Fruit fly (Drosophila melanogaster) whole organism, embryonic: ENCODE results near the gene CG12948.

Experiments
- CG10274 ChIP-seq: fragments of 200-800 bp; sonication (Bioruptor generic); optimal IDR thresholded peaks from 3 replicates; lab custom pipeline; 2017; ENCODE audit warnings: missing biosample characterization, mild to moderate bottlenecking, missing genetic modification characterization
- CG10431 ChIP-seq: fragments of 200-800 bp; sonication (Bioruptor generic); optimal IDR thresholded peaks from 3 replicates; lab custom pipeline; 2018; ENCODE audit warnings: missing biosample characterization, mild to moderate bottlenecking, missing genetic modification characterization
- CG10959 ChIP-seq: fragments of 200-800 bp; sonication (Bioruptor generic); IDR thresholded peaks from 2 replicates; pipeline ENCODE4 v1.3.6; 2022; ENCODE audit warnings: missing biosample characterization, missing genetic modification characterization
- CG11247 ChIP-seq: fragments of 200-800 bp; sonication (Bioruptor generic); IDR thresholded peaks from 2 replicates; pipeline ENCODE4 v1.3.6; 2022; ENCODE audit warnings: missing biosample characterization, missing genetic modification characterization
- CG11504 ChIP-seq: fragments of 200-800 bp; sonication (Bioruptor generic); optimal IDR thresholded peaks from 3 replicates; lab custom pipeline; 2019; ENCODE audit warnings: missing biosample characterization, mild to moderate bottlenecking, missing genetic modification characterization, moderate library complexity
- CG11696 ChIP-seq: fragments of 200-800 bp; sonication (Bioruptor generic); IDR thresholded peaks from 2 replicates; pipeline ENCODE4 v1.3.6; 2022; ENCODE audit warnings: missing biosample characterization, missing genetic modification characterization
- CG11723 ChIP-seq: fragments of 200-800 bp; sonication (Bioruptor generic); optimal IDR thresholded peaks from 2 replicates; lab custom pipeline; 2017; ENCODE audit warnings: missing biosample characterization, mild to moderate bottlenecking, missing genetic modification characterization
- CG12071 ChIP-seq: fragments of 200-800 bp; sonication (Bioruptor generic); optimal IDR thresholded peaks from 3 replicates; lab custom pipeline; 2018; ENCODE audit warnings: missing biosample characterization, mild to moderate bottlenecking, missing genetic modification characterization
- CG12219 ChIP-seq: fragments of 200-800 bp; sonication (Bioruptor generic); optimal IDR thresholded peaks from 3 replicates; lab custom pipeline; 2018; ENCODE audit warnings: missing biosample characterization, mild to moderate bottlenecking, missing genetic modification characterization
- CG12659 ChIP-seq: fragments of 200-800 bp; sonication (Bioruptor generic); optimal IDR thresholded peaks from 3 replicates; lab custom pipeline; 2017; ENCODE audit warnings: mild to moderate bottlenecking, missing biosample characterization, missing genetic modification reagents, missing genetic modification characterization
- CG12769 ChIP-seq: fragments of 200-800 bp; sonication (Bioruptor generic); optimal IDR thresholded peaks from 2 replicates; lab custom pipeline; 2019; ENCODE audit warnings: missing biosample characterization, mild to moderate bottlenecking, missing genetic modification characterization, moderate library complexity
- CG13894 ChIP-seq: fragments of 200-800 bp; sonication (Bioruptor generic); optimal IDR thresholded peaks from 3 replicates; lab custom pipeline; 2018; ENCODE audit warnings: missing biosample characterization, mild to moderate bottlenecking, missing genetic modification characterization, moderate library complexity
- CG14050 ChIP-seq: fragments of 200-800 bp; sonication (Bioruptor generic); IDR thresholded peaks from 3 replicates; pipeline ENCODE4 v1.3.6; 2022; ENCODE audit warnings: missing biosample characterization, missing genetic modification characterization
- CG15514 ChIP-seq: fragments of 200-800 bp; sonication (Bioruptor generic); optimal IDR thresholded peaks from 3 replicates; lab custom pipeline; 2017; ENCODE audit warnings: missing biosample characterization, missing genetic modification characterization, mild to moderate bottlenecking, moderate library complexity, missing genetic modification reagents
- CG15696 ChIP-seq: fragments of 200-800 bp; sonication (Bioruptor generic); optimal IDR thresholded peaks from 2 replicates; lab custom pipeline; 2019; ENCODE audit warnings: missing biosample characterization, mild to moderate bottlenecking, missing genetic modification characterization, moderate library complexity
- CG17802 ChIP-seq: fragments of 200-800 bp; sonication (Bioruptor generic); optimal IDR thresholded peaks from 2 replicates; lab custom pipeline; 2018; ENCODE audit warnings: missing biosample characterization, mild to moderate bottlenecking, missing genetic modification characterization, moderate library complexity
- CG33557 ChIP-seq: fragments of 200-800 bp; sonication (Bioruptor generic); optimal IDR thresholded peaks from 2 replicates; lab custom pipeline; 2019; ENCODE audit warnings: missing biosample characterization, mild to moderate bottlenecking, missing genetic modification characterization, moderate library complexity
- CG7372 ChIP-seq: fragments of 200-800 bp; sonication (Bioruptor generic); IDR thresholded peaks from 2 replicates; pipeline ENCODE4 v1.3.6; 2022; ENCODE audit warnings: missing biosample characterization, missing genetic modification characterization
- CG7745 ChIP-seq: fragments of 200-800 bp; sonication (Bioruptor generic); optimal IDR thresholded peaks from 2 replicates; lab custom pipeline; 2018; ENCODE audit warnings: missing biosample characterization, mild to moderate bottlenecking, missing genetic modification characterization, moderate library complexity
- CG7928 ChIP-seq: fragments of 200-800 bp; sonication (Bioruptor generic); optimal IDR thresholded peaks from 2 replicates; lab custom pipeline; 2017; ENCODE audit warnings: missing biosample characterization, mild to moderate bottlenecking, missing genetic modification characterization
- CG7963 ChIP-seq: fragments of 200-800 bp; sonication (Bioruptor generic); IDR thresholded peaks from 3 replicates; pipeline ENCODE4 v1.3.6; 2022; ENCODE audit warnings: missing biosample characterization, missing genetic modification characterization; ENCODE audit not compliant: partially characterized antibody
- CG8388 ChIP-seq: fragments of 200-800 bp; sonication (Bioruptor generic); optimal IDR thresholded peaks from 2 replicates; lab custom pipeline; 2019; ENCODE audit warnings: missing biosample characterization, mild to moderate bottlenecking, missing genetic modification characterization, moderate library complexity
- CG8924 ChIP-seq: fragments of 200-800 bp; optimal IDR thresholded peaks from 3 replicates; lab custom pipeline; 2019; ENCODE audit warnings: missing biosample characterization, mild to moderate bottlenecking, missing genetic modification characterization, moderate library complexity
- CkIIα-i1 ChIP-seq: fragments of 200-800 bp; sonication (Bioruptor generic); IDR thresholded peaks from 2 replicates; pipeline ENCODE4 v1.3.6; 2022; ENCODE audit warnings: missing biosample characterization, missing genetic modification characterization
- Drgx ChIP-seq: fragments of 200-800 bp; sonication (Bioruptor generic); IDR thresholded peaks from 2 replicates; pipeline ENCODE4 v1.3.6; 2022; ENCODE audit warnings: missing biosample characterization, missing genetic modification characterization
- HLHmδ ChIP-seq: fragments of 200-800 bp; sonication (Bioruptor generic); optimal IDR thresholded peaks from 2 replicates; lab custom pipeline; 2018; ENCODE audit warnings: missing biosample characterization, mild to moderate bottlenecking, missing genetic modification characterization, moderate library complexity
- Hand ChIP-seq: fragments of 200-800 bp; sonication (Bioruptor generic); optimal IDR thresholded peaks from 2 replicates; lab custom pipeline; 2017; ENCODE audit warnings: mild to moderate bottlenecking, missing biosample characterization, missing genetic modification reagents, missing genetic modification characterization
- Hmr ChIP-seq: fragments of 200-800 bp; sonication (Bioruptor generic); optimal IDR thresholded peaks from 3 replicates; lab custom pipeline; 2017; ENCODE audit warnings: mild to moderate bottlenecking, missing biosample characterization, missing genetic modification reagents, missing genetic modification characterization
- NC2β ChIP-seq: fragments of 200-800 bp; sonication (Bioruptor generic); optimal IDR thresholded peaks from 2 replicates; lab custom pipeline; 2016; ENCODE audit warnings: missing biosample characterization, missing genetic modification characterization
- Oli ChIP-seq: fragments of 200-800 bp; sonication (Bioruptor generic); optimal IDR thresholded peaks from 2 replicates; lab custom pipeline; 2018; ENCODE audit warnings: missing biosample characterization, mild to moderate bottlenecking, missing genetic modification characterization, moderate library complexity
- Opbp ChIP-seq: fragments of 200-800 bp; sonication (Bioruptor generic); IDR thresholded peaks from 3 replicates; pipeline ENCODE4 v1.3.6; 2022; ENCODE audit warnings: missing biosample characterization, missing genetic modification characterization; ENCODE audit not compliant: partially characterized antibody
- Ravus ChIP-seq: fragments of 200-800 bp; sonication (Bioruptor generic); IDR thresholded peaks from 2 replicates; pipeline ENCODE4 v1.3.6; 2022; ENCODE audit warnings: missing biosample characterization, missing genetic modification characterization
- Side ChIP-seq: fragments of 200-800 bp; sonication (Bioruptor generic); optimal IDR thresholded peaks from 2 replicates; lab custom pipeline; 2016; ENCODE audit warnings: missing biosample characterization, missing genetic modification characterization
- bab2 ChIP-seq: fragments of 200-800 bp; sonication (Bioruptor generic); optimal IDR thresholded peaks from 2 replicates; lab custom pipeline; 2016; ENCODE audit warnings: missing biosample characterization, missing genetic modification characterization
- cas ChIP-seq: fragments of 200-800 bp; sonication (Bioruptor generic); IDR thresholded peaks from 2 replicates; pipeline ENCODE4 v1.3.6; 2022; ENCODE audit warnings: missing biosample characterization, missing genetic modification characterization
- dm ChIP-seq: fragments of 200-800 bp; sonication (Bioruptor generic); optimal IDR thresholded peaks from 3 replicates; lab custom pipeline; 2016; ENCODE audit warnings: missing biosample characterization, missing genetic modification characterization
- ewg ChIP-seq: fragments of 200-800 bp; sonication (Bioruptor generic); optimal IDR thresholded peaks from 3 replicates; lab custom pipeline; 2017; ENCODE audit warnings: mild to moderate bottlenecking, missing biosample characterization, missing genetic modification reagents, missing genetic modification characterization
- fd64A ChIP-seq: fragments of 200-800 bp; sonication (Bioruptor generic); optimal IDR thresholded peaks from 3 replicates; lab custom pipeline; 2018; ENCODE audit warnings: missing biosample characterization, mild to moderate bottlenecking, missing genetic modification characterization
- gcm ChIP-seq: fragments of 200-800 bp; sonication (Bioruptor generic); optimal IDR thresholded peaks from 2 replicates; lab custom pipeline; 2019; ENCODE audit warnings: missing biosample characterization, mild to moderate bottlenecking, missing genetic modification characterization, moderate library complexity
- gro ChIP-seq: fragments of 200-800 bp; sonication (Bioruptor generic); optimal IDR thresholded peaks from 2 replicates; lab custom pipeline; 2016; ENCODE audit warnings: missing biosample characterization, missing genetic modification characterization
- hbn ChIP-seq: fragments of 200-800 bp; sonication (Bioruptor generic); IDR thresholded peaks from 2 replicates; pipeline ENCODE4 v1.3.6; 2022; ENCODE audit warnings: missing biosample characterization, missing genetic modification characterization; ENCODE audit not compliant: partially characterized antibody
- her ChIP-seq: fragments of 200-800 bp; sonication (Bioruptor generic); optimal IDR thresholded peaks from 2 replicates; lab custom pipeline; 2016; ENCODE audit warnings: missing biosample characterization, missing genetic modification characterization
- jumu ChIP-seq: fragments of 200-800 bp; sonication (Bioruptor generic); optimal IDR thresholded peaks from 3 replicates; lab custom pipeline; 2016; ENCODE audit warnings: missing biosample characterization, missing genetic modification characterization
- lov ChIP-seq, 2 experiments: fragments of 200-800 bp in 1 of 2; fragments of >200 bp in 1 of 2; sonication (Bioruptor generic) in 1 of 2; IDR thresholded peaks in 1 of 2; optimal IDR thresholded peaks in 1 of 2; 2 replicates in 1 of 2; 3 replicates in 1 of 2; pipeline versions ENCODE4 v1.3.6 to Lab custom; 2017 to 2022; ENCODE audit warnings: missing biosample characterization in 1 of 2, missing genetic modification characterization in 1 of 2
- luna ChIP-seq: fragments of 200-800 bp; sonication (Bioruptor generic); optimal IDR thresholded peaks from 2 replicates; lab custom pipeline; 2016; ENCODE audit warnings: missing biosample characterization, missing genetic modification characterization
- pb ChIP-seq: fragments of 200-800 bp; sonication (Bioruptor generic); optimal IDR thresholded peaks from 3 replicates; lab custom pipeline; 2016; ENCODE audit warnings: missing biosample characterization, missing genetic modification characterization
- slp2 ChIP-seq: fragments of 200-800 bp; sonication (Bioruptor generic); optimal IDR thresholded peaks from 2 replicates; lab custom pipeline; 2016; ENCODE audit warnings: missing biosample characterization, missing genetic modification characterization
- tin ChIP-seq: fragments of 200-800 bp; sonication (Bioruptor generic); optimal IDR thresholded peaks from 3 replicates; lab custom pipeline; 2016; ENCODE audit warnings: missing biosample characterization, missing genetic modification characterization
- tup ChIP-seq: fragments of 200-800 bp; sonication (Bioruptor generic); optimal IDR thresholded peaks from 2 replicates; lab custom pipeline; 2016; ENCODE audit warnings: missing biosample characterization, mild to moderate bottlenecking, missing genetic modification characterization, moderate library complexity
- twi ChIP-seq: fragments of 200-800 bp; optimal IDR thresholded peaks from 2 replicates; lab custom pipeline; 2019; ENCODE audit warnings: missing biosample characterization, mild to moderate bottlenecking, missing genetic modification characterization, moderate library complexity

Gene CG12948

DNA sequence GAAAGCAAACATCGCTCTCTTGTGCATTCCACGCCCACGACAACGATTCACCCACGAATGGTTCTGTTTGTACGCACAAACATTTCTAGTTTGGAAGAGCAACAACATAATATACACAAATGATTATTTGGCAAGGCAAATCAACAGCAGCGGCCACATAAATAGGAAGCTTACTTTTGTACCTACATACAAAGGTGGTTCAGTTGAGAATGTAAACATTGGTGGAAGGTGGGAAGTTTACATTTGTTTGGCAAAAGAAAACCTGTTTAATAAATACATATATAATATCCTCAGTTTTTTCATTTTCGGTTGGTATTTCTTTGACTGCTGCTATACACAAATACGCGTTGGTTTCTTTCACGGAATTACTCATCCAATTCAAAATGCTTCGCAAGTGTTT is 45.0 kb downstream of the CG12948 start (continued):
- TF ChIP-seq tin (peak; percentile 81), CG13894 (tag; lab: Kevin White, UChicago) (peak; percentile 70), CG12219 (GFP tag; lab: Kevin White, UChicago) (peak; percentile 90), CG15514 (GFP tag; lab: Kevin White, UChicago) (peak; percentile 87), CG11504 (tag; lab: Kevin White, UChicago) (peak; percentile 93), luna (GFP tag; lab: Kevin White, UChicago) (peak; percentile 44), Ravus (GFP tag; lab: Robert Waterston, UW) (no peak), CG15696 (peak; percentile 69), gro (peak; percentile 89), CG8924 (tag; lab: Kevin White, UChicago) (peak; percentile 92), twi (peak; percentile 61), CG10431 (GFP tag; lab: Kevin White, UChicago) (peak; percentile 27), Oli (tag; lab: Kevin White, UChicago) (peak; percentile 93), CG11696 (no peak), her (GFP tag; lab: Kevin White, UChicago) (peak; percentile 76), CG7928 (GFP tag; lab: Kevin White, UChicago) (peak; percentile 57), CG10959 (no peak), HLHmδ (GFP tag; lab: Kevin White, UChicago) (no peak), CG11247 (GFP tag; lab: Robert Waterston, UW) (no peak), CG17802 (peak; percentile 69), gcm (GFP tag; lab: Kevin White, UChicago) (peak; percentile 84), bab2 (GFP tag; lab: Kevin White, UChicago) (peak; percentile 86), slp2 (GFP tag; lab: Kevin White, UChicago) (peak; percentile 69), Opbp (no peak), fd64A (GFP tag; lab: Kevin White, UChicago) (peak; percentile 82), Drgx (no peak), tup (GFP tag; lab: Kevin White, UChicago) (peak; percentile 65), CG12659 (GFP tag; lab: Kevin White, UChicago) (peak; percentile 91), CG33557 (peak; percentile 42), cas (GFP tag; lab: Robert Waterston, UW) (no peak), CG7745 (tag; lab: Kevin White, UChicago) (no peak), ewg (GFP tag; lab: Kevin White, UChicago) (peak; percentile 80), CG10274 (GFP tag; lab: Kevin White, UChicago) (peak; percentile 80), Side (GFP tag; lab: Kevin White, UChicago) (peak; percentile 79), CG7963 (GFP tag; lab: Robert Waterston, UW) (no peak), CkIIα-i1 (GFP tag; lab: Robert Waterston, UW) (no peak), CG7372 (no peak), CG12071 (GFP tag; lab: Kevin White, UChicago) (peak; percentile 93), CG8388 (GFP tag; lab: Kevin White, UChicago) (peak; percentile 88), CG14050 (no peak), Hmr (GFP tag; lab: Kevin White, UChicago) (peak; percentile 93), CG11723 (GFP tag; lab: Kevin White, UChicago) (peak; percentile 84), NC2β (peak; percentile 71), Hand (GFP tag; lab: Kevin White, UChicago) (peak; percentile 73), hbn (GFP tag; lab: Robert Waterston, UW) (no peak), pb (GFP tag; lab: Kevin White, UChicago) (peak; percentile 58), dm (GFP tag; lab: Kevin White, UChicago) (peak; percentile 67), lov (optimal IDR thresholded peaks at IDR 0.05; lab: Kevin White, UChicago) (no peak), lov (GFP tag; IDR thresholded peaks at IDR 0.05; lab: Robert Waterston, UW) (no peak), jumu (peak; percentile 76), CG12769 (tag; lab: Kevin White, UChicago) (peak; percentile 93)
